Worm (Caenorhabditis elegans): Measurements from ENCODE around the gene F59D12.2.
A peak's percentile ranks its signal among the peaks of the same experiment; 100 is the strongest.

DNA sequence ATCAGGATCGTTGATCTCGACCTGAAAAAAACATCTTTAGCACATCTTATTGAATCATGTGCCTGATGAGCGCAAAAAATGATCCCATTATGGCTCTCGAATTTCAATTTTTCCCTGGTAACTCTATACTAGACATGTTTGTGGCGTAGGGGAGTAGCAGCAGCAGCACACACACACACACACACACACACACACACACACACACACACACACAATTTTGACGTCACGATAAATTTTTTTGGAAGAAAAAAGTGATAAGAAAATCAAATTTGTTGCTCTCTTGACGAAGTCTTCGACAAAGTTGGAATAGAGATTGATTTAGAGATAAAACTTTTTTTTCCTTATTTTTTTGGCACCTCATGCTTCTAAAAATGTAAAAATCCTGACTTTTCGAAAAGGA is 45.9 kb downstream of the F59D12.2 start:
- TF ChIP-seq lin-13 (GFP tag; optimal IDR thresholded peaks at IDR 0.05): no peak
- TF ChIP-seq ztf-11 (tag; optimal IDR thresholded peaks at IDR 0.05): no peak
- TF ChIP-seq blmp-1 (tag; optimal IDR thresholded peaks at IDR 0.05; ENCODE audit: insufficient read depth): no peak
- no peak for TF ChIP-seq lin-39 (tag; optimal IDR thresholded peaks at IDR 0.05)
- TF ChIP-seq nhr-77 (tag; optimal IDR thresholded peaks at IDR 0.05): no peak
- peak; percentile 24 for TF ChIP-seq nhr-129 (tag; optimal IDR thresholded peaks at IDR 0.05)

Data from whole organism, L2 larva.